Fruit fly (Drosophila melanogaster) S2 (cell line): Measurements from ENCODE around the gene SrpRbeta.

Experiments
- CG8478 ChIP-seq: fragments of >200 bp; optimal IDR thresholded peaks from 2 replicates; lab custom pipeline; 2018
- CTCF ChIP-seq, 2 experiments: fragments of >200 bp; optimal IDR thresholded peaks; 2 replicates each; lab custom pipeline; 2018

- no peak for TF ChIP-seq CG8478 (lab: Kevin White, UChicago)
- no peak for TF ChIP-seq CTCF (optimal IDR thresholded peaks at IDR 0.05; lab: Kevin White, UChicago)
Observed at dm6 chr3L:8731494-8731994, 11.5 kb upstream of the SrpRbeta start, which contains the start of gene Cp16.
